Worm (Caenorhabditis elegans): ENCODE data around the gene R08C7.8.

- TF ChIP-seq lsy-2 (tag; optimal IDR thresholded peaks at IDR 0.05) (peak; percentile 18), ces-1 (GFP tag; optimal IDR thresholded peaks at IDR 0.05) (no peak), lin-32 (GFP tag; optimal IDR thresholded peaks at IDR 0.05) (no peak), nhr-12 (tag; optimal IDR thresholded peaks at IDR 0.05) (no peak), unc-39 (tag; optimal IDR thresholded peaks at IDR 0.05) (no peak), mep-1 (tag; optimal IDR thresholded peaks at IDR 0.05) (no peak), bed-3 (GFP tag; optimal IDR thresholded peaks at IDR 0.05) (no peak), elt-3 (tag; optimal IDR thresholded peaks at IDR 0.05) (no peak), zip-8 (tag; optimal IDR thresholded peaks at IDR 0.05) (no peak)
Observed at ce11 chrIV:4398420-4398819, 35.9 kb downstream of the R08C7.8 start.
